Worm (Caenorhabditis elegans) whole organism, young adult: Measurements from ENCODE around the gene B0024.11.

ENCODE experiments used
- F57C9.4 ChIP-seq: sonication (generic microtip); optimal IDR thresholded peaks from 2 replicates; lab custom pipeline; 2017; ENCODE audit warnings: mild to moderate bottlenecking, missing genetic modification characterization, missing compliant biosample characterization
- ZK185.1 ChIP-seq: sonication (generic microtip); optimal IDR thresholded peaks from 2 replicates; lab custom pipeline; 2016; ENCODE audit warnings: mild to moderate bottlenecking, missing genetic modification characterization, missing compliant biosample characterization; ENCODE audit not compliant: poor library complexity, severe bottlenecking
- athp-1 ChIP-seq: sonication (generic microtip); optimal IDR thresholded peaks from 2 replicates; lab custom pipeline; 2017; ENCODE audit warnings: mild to moderate bottlenecking, missing genetic modification characterization, missing compliant biosample characterization
- bed-2 ChIP-seq: fragments of 200-800 bp; sonication (Bioruptor generic); IDR thresholded peaks from 2 replicates; pipeline ENCODE4 v1.3.6; 2022; ENCODE audit warnings: missing genetic modification reagents, missing genetic modification characterization, missing compliant biosample characterization
- egrh-3 ChIP-seq: fragments of 200-800 bp; sonication (Bioruptor generic); IDR thresholded peaks from 2 replicates; pipeline ENCODE4 v1.3.6; 2022; ENCODE audit warnings: missing genetic modification reagents, missing genetic modification characterization, missing compliant biosample characterization
- let-526 ChIP-seq: fragments of 200-800 bp; sonication (Bioruptor generic); IDR thresholded peaks from 2 replicates; pipeline ENCODE4 v1.3.6; 2022; ENCODE audit warnings: missing genetic modification reagents, missing genetic modification characterization, missing compliant biosample characterization
- lir-1 ChIP-seq: fragments of 200-800 bp; sonication (Bioruptor generic); conservative IDR thresholded peaks from 2 replicates; pipeline ENCODE4 v1.3.6; 2022; ENCODE audit warnings: missing genetic modification reagents, missing genetic modification characterization, missing compliant biosample characterization
- nhr-90 ChIP-seq: sonication (generic microtip); optimal IDR thresholded peaks from 2 replicates; lab custom pipeline; 2016; ENCODE audit warnings: missing genotype, mild to moderate bottlenecking, missing genetic modification characterization, missing compliant biosample characterization

B0024.11 gene

DNA sequence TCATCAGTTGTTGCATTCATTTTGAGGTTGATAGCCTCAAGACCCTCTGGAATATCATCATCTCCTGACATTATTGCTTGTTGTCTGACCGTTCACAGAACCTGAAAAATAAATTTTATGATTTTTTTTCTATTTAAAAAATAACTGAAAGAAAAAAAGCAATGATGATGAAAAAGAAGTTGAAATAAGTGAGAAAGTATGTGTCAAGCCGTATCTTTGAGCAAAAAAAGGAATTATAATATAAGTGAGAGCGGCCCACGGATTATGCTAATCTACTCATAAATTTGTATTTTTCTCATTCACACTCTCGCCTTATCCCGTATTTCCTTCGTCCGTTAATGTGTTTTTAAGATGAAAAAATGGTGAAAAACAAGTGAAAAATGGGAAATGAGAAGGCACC is 49.1 kb downstream of the B0024.11 start, which contains the start of gene ric-4:
TSS of gene ric-4 (minus strand) at position 101 of the 400 bp plus-strand sequence.
- no peak for TF ChIP-seq ZK185.1
- no peak for TF ChIP-seq bed-2
- TF ChIP-seq athp-1 (tag; lab: Kevin White, UChicago), result no peak
- no peak for TF ChIP-seq nhr-90
- TF ChIP-seq lir-1 (GFP tag; lab: Robert Waterston, UW), result no peak
- no peak for TF ChIP-seq egrh-3 (GFP tag; lab: Robert Waterston, UW)
- TF ChIP-seq let-526 (GFP tag; lab: Robert Waterston, UW), result no peak
- TF ChIP-seq F57C9.4 (tag; lab: Kevin White, UChicago), result no peak
